Worm (Caenorhabditis elegans) whole organism, L1 larva: ENCODE data around the gene C47E8.3.

Experiments
- C04F5.9 ChIP-seq: sonication (generic microtip); optimal IDR thresholded peaks from 2 replicates; lab custom pipeline; 2016; ENCODE audit warnings: missing genetic modification characterization, missing compliant biosample characterization
- C34B4.2 ChIP-seq: sonication (generic microtip); optimal IDR thresholded peaks from 2 replicates; lab custom pipeline; 2017; ENCODE audit warnings: mild to moderate bottlenecking, missing genetic modification characterization, missing compliant biosample characterization
- alr-1 ChIP-seq: fragments of 200-800 bp; sonication (Bioruptor generic); optimal IDR thresholded peaks from 2 replicates; lab custom pipeline; 2018; ENCODE audit warnings: borderline replicate concordance, mild to moderate bottlenecking, missing genetic modification characterization, missing compliant biosample characterization
- aly-2 ChIP-seq: fragments of 150-350 bp; optimal IDR thresholded peaks from 2 replicates; lab custom pipeline; 2014; ENCODE audit warnings: missing biosample characterization, missing genetic modification characterization
- blmp-1 ChIP-seq: fragments of 150-350 bp; optimal IDR thresholded peaks from 2 replicates; lab custom pipeline; 2014; ENCODE audit warnings: missing biosample characterization, missing genetic modification characterization
- ceh-63 ChIP-seq: fragments of 200-800 bp; sonication (Bioruptor generic); optimal IDR thresholded peaks from 2 replicates; lab custom pipeline; 2018; ENCODE audit warnings: mild to moderate bottlenecking, missing genetic modification characterization, missing compliant biosample characterization
- ceh-8 ChIP-seq: fragments of 200-800 bp; sonication (Bioruptor generic); optimal IDR thresholded peaks from 2 replicates; lab custom pipeline; 2018; ENCODE audit warnings: mild to moderate bottlenecking, missing genetic modification characterization, moderate library complexity, missing compliant biosample characterization
- ceh-90 ChIP-seq: sonication (generic microtip); optimal IDR thresholded peaks from 2 replicates; lab custom pipeline; 2016; ENCODE audit warnings: missing genetic modification characterization, missing compliant biosample characterization
- dpl-1 ChIP-seq, 3 experiments: fragments of 150-350 bp in 2 of 3; sonication (generic microtip) in 1 of 3; optimal IDR thresholded peaks; 2 replicates each; lab custom pipeline; 2014 to 2017; ENCODE audit warnings: missing biosample characterization in 3 of 3, missing genetic modification characterization in 3 of 3, missing genetic modification reagents in 3 of 3
- efl-1 ChIP-seq, 4 experiments: fragments of 150-350 bp; optimal IDR thresholded peaks in 3 of 4; peaks in 1 of 4; 1 replicate in 1 of 4; 2 replicates in 3 of 4; lab custom pipeline; 2014; ENCODE audit warnings: missing biosample characterization in 2 of 4, missing genetic modification characterization in 2 of 4, missing genetic modification reagents in 2 of 4
- egl-13 ChIP-seq: sonication (generic microtip); optimal IDR thresholded peaks from 2 replicates; lab custom pipeline; 2016; ENCODE audit warnings: missing genotype, missing genetic modification reagents, missing genetic modification characterization, missing compliant biosample characterization
- fkh-10 ChIP-seq: sonication (generic microtip); optimal IDR thresholded peaks from 2 replicates; lab custom pipeline; 2017; ENCODE audit warnings: missing biosample characterization, missing genetic modification reagents, missing genetic modification characterization
- fos-1 ChIP-seq: fragments of 150-350 bp; optimal IDR thresholded peaks from 2 replicates; lab custom pipeline; 2014; ENCODE audit warnings: missing biosample characterization, missing genetic modification characterization
- hpl-2 ChIP-seq: fragments of 150-350 bp; optimal IDR thresholded peaks from 2 replicates; lab custom pipeline; 2014; ENCODE audit warnings: missing biosample characterization, missing genetic modification reagents, missing genetic modification characterization
- irx-1 ChIP-seq: sonication (generic microtip); optimal IDR thresholded peaks from 2 replicates; lab custom pipeline; 2016; ENCODE audit warnings: missing genetic modification characterization, missing compliant biosample characterization
- jun-1 ChIP-seq: fragments of 150-350 bp; optimal IDR thresholded peaks from 2 replicates; lab custom pipeline; 2014; ENCODE audit warnings: missing biosample characterization, missing genetic modification reagents, missing genetic modification characterization
- lin-13 ChIP-seq: fragments of 150-350 bp; optimal IDR thresholded peaks from 2 replicates; lab custom pipeline; 2014; ENCODE audit warnings: missing biosample characterization, missing genetic modification reagents, missing genetic modification characterization
- lin-35 ChIP-seq, 2 experiments: fragments of 150-350 bp; optimal IDR thresholded peaks; 2 replicates each; lab custom pipeline; 2014; ENCODE audit warnings: missing biosample characterization in 2 of 2, missing genetic modification characterization in 2 of 2, missing genetic modification reagents in 2 of 2
- lin-39 ChIP-seq: fragments of 150-350 bp; optimal IDR thresholded peaks from 2 replicates; lab custom pipeline; 2014; ENCODE audit warnings: missing biosample characterization, missing genetic modification reagents, missing genetic modification characterization
- lir-3 ChIP-seq: sonication (generic microtip); optimal IDR thresholded peaks from 2 replicates; lab custom pipeline; 2016; ENCODE audit warnings: mild to moderate bottlenecking, missing genetic modification characterization, moderate library complexity, missing compliant biosample characterization; ENCODE audit not compliant: poor library complexity
- lsy-2 ChIP-seq, 2 experiments: fragments of 150-350 bp; optimal IDR thresholded peaks; 2 replicates each; lab custom pipeline; 2014; ENCODE audit warnings: missing biosample characterization in 2 of 2, missing genetic modification characterization in 2 of 2
- nhr-12 ChIP-seq: sonication (generic microtip); optimal IDR thresholded peaks from 2 replicates; lab custom pipeline; 2017; ENCODE audit warnings: missing biosample characterization, missing genetic modification characterization
- nhr-19 ChIP-seq: fragments of 200-800 bp; sonication (Bioruptor generic); conservative IDR thresholded peaks from 2 replicates; pipeline ENCODE4 v1.3.6; 2022; ENCODE audit warnings: missing genetic modification characterization, missing compliant biosample characterization
- nhr-28 ChIP-seq: fragments of 150-350 bp; optimal IDR thresholded peaks from 2 replicates; lab custom pipeline; 2014; ENCODE audit warnings: missing biosample characterization, missing genetic modification characterization
- nhr-71 ChIP-seq: sonication (generic microtip); optimal IDR thresholded peaks from 2 replicates; lab custom pipeline; 2016; ENCODE audit warnings: mild to moderate bottlenecking, missing genetic modification characterization, moderate library complexity, missing compliant biosample characterization
- nhr-76 ChIP-seq: sonication (generic microtip); optimal IDR thresholded peaks from 2 replicates; lab custom pipeline; 2017; ENCODE audit warnings: missing biosample characterization, missing genetic modification characterization
- nhr-77 ChIP-seq: fragments of 150-350 bp; optimal IDR thresholded peaks from 2 replicates; lab custom pipeline; 2014; ENCODE audit warnings: missing biosample characterization, missing genetic modification characterization
- nhr-90 ChIP-seq: sonication (generic microtip); optimal IDR thresholded peaks from 2 replicates; lab custom pipeline; 2016; ENCODE audit warnings: mild to moderate bottlenecking, missing genetic modification characterization, missing compliant biosample characterization; ENCODE audit not compliant: poor library complexity
- pax-3 ChIP-seq: fragments of 200-800 bp; sonication (Bioruptor generic); optimal IDR thresholded peaks from 2 replicates; lab custom pipeline; 2018; ENCODE audit warnings: mild to moderate bottlenecking, missing genetic modification characterization, moderate library complexity, missing compliant biosample characterization
- snpc-4 ChIP-seq: fragments of 150-350 bp; optimal IDR thresholded peaks from 2 replicates; lab custom pipeline; 2014; ENCODE audit warnings: missing biosample characterization, missing genetic modification characterization
- snu-23 ChIP-seq: sonication (generic microtip); optimal IDR thresholded peaks from 2 replicates; lab custom pipeline; 2016; ENCODE audit warnings: missing genetic modification characterization, missing compliant biosample characterization
- sox-4 ChIP-seq: sonication (generic microtip); optimal IDR thresholded peaks from 2 replicates; lab custom pipeline; 2016; ENCODE audit warnings: missing genetic modification characterization, missing compliant biosample characterization
- sptf-1 ChIP-seq: fragments of 150-350 bp; optimal IDR thresholded peaks from 2 replicates; lab custom pipeline; 2014; ENCODE audit warnings: missing biosample characterization, missing genetic modification characterization
- sup-37 ChIP-seq: fragments of 200-800 bp; sonication (Bioruptor generic); optimal IDR thresholded peaks from 2 replicates; lab custom pipeline; 2018; ENCODE audit warnings: mild to moderate bottlenecking, missing genetic modification characterization, missing compliant biosample characterization
- tbx-2 ChIP-seq: sonication (generic microtip); optimal IDR thresholded peaks from 2 replicates; lab custom pipeline; 2016; ENCODE audit warnings: missing genetic modification characterization, missing compliant biosample characterization
- tlp-1 ChIP-seq: fragments of 150-350 bp; optimal IDR thresholded peaks from 2 replicates; lab custom pipeline; 2014; ENCODE audit warnings: missing biosample characterization, missing genetic modification characterization
- unc-130 ChIP-seq: fragments of 150-350 bp; optimal IDR thresholded peaks from 2 replicates; lab custom pipeline; 2017; ENCODE audit warnings: missing biosample characterization, missing genetic modification characterization, inconsistent platforms
- unc-62 ChIP-seq: fragments of 150-350 bp; optimal IDR thresholded peaks from 2 replicates; lab custom pipeline; 2014; ENCODE audit warnings: missing biosample characterization, missing genetic modification reagents, missing genetic modification characterization
- unc-98 ChIP-seq: fragments of 200-800 bp; sonication (Bioruptor generic); IDR thresholded peaks from 2 replicates; pipeline ENCODE4 v1.3.6; 2022; ENCODE audit warnings: missing genetic modification characterization, missing compliant biosample characterization
- zag-1 ChIP-seq: fragments of 150-350 bp; optimal IDR thresholded peaks from 2 replicates; lab custom pipeline; 2014; ENCODE audit warnings: missing biosample characterization, missing genetic modification characterization
- zip-4 ChIP-seq: fragments of 200-800 bp; sonication (Bioruptor generic); optimal IDR thresholded peaks from 2 replicates; lab custom pipeline; 2018; ENCODE audit warnings: mild to moderate bottlenecking, missing genetic modification characterization, moderate library complexity, missing compliant biosample characterization

Gene C47E8.3

ce11 chrV:14712316-14712715 is 32.2 kb downstream of the C47E8.3 start, which contains the start of gene R08A2.5:
Gene R08A2.5, plus strand, starts transcription at chrV:14712616.
- TF ChIP-seq jun-1 (tag; lab: Kevin White, UChicago) (no peak), hpl-2 (no peak), aly-2 (tag; lab: Kevin White, UChicago) (no peak), fkh-10 (GFP tag; lab: Kevin White, UChicago) (no peak)

ce11 chrV:14715608-14716007 is 35.5 kb downstream of the C47E8.3 start, which contains the start of gene R08A2.2:
Gene R08A2.2, minus strand, starts transcription at chrV:14715708.
- TF ChIP-seq lin-39 (tag; lab: Kevin White, UChicago) (no peak), irx-1 (tag; lab: Kevin White, UChicago) (no peak), dpl-1 (GFP tag; optimal IDR thresholded peaks at IDR 0.05; lab: Kevin White, UChicago) (no peak), unc-130 (tag; lab: Kevin White, UChicago) (no peak), fkh-10 (GFP tag; lab: Kevin White, UChicago) (no peak), fos-1 (tag; lab: Kevin White, UChicago) (no peak)

DNA sequence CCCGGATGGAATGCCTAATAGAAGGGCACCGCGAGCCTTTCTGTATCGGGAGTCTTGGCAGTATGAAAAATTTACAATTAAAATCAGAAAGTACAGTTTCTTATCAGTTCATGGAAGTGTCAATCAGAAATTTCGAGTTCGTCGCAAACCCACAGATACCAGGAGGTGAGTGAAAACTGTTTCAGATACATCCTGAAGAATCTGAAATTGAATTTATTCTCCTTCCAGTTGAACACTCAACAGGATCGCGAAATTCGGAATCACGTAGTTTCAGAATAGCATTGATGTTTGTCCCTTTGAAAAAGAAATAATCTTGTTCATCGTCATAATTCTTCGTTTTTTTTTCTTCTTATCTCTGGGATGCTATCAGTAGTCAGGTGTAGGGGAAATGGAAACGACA is 36.0 kb downstream of the C47E8.3 start, which contains the start of gene fbxa-147:
Gene fbxa-147, plus strand, starts transcription at position 386 of the 400 bp plus-strand sequence.
- TF ChIP-seq unc-98 (GFP tag; lab: Robert Waterston, UW) (no peak), nhr-76 (no peak), lin-13 (GFP tag; lab: Kevin White, UChicago) (no peak), zag-1 (no peak), efl-1 (optimal IDR thresholded peaks at IDR 0.05; lab: Kevin White, UChicago) (no peak), efl-1 (GFP tag; optimal IDR thresholded peaks at IDR 0.05 in 1 of 2; lab: Kevin White, UChicago) (no peak), pax-3 (tag; lab: Kevin White, UChicago) (peak; percentile 3)

- TF ChIP-seq egl-13 (no peak), jun-1 (tag; lab: Kevin White, UChicago) (no peak), tlp-1 (tag; lab: Kevin White, UChicago) (no peak), sox-4 (tag; lab: Kevin White, UChicago) (no peak), C34B4.2 (tag; lab: Kevin White, UChicago) (no peak), nhr-19 (GFP tag; lab: Robert Waterston, UW) (no peak), lir-3 (tag; lab: Kevin White, UChicago) (no peak)
These were observed 39.4 kb downstream of the C47E8.3 start, which contains the start of gene R08A2.1 for ce11 chrV:14719491-14719890. Gene R08A2.1, minus strand, starts transcription at chrV:14719591.

- no peak for TF ChIP-seq unc-62 (GFP tag; lab: Kevin White, UChicago)
- TF ChIP-seq tlp-1 (tag; lab: Kevin White, UChicago) = no peak
- no peak for TF ChIP-seq sup-37
- no peak for TF ChIP-seq blmp-1 (tag; lab: Kevin White, UChicago)
- no peak for TF ChIP-seq nhr-71 (tag; lab: Kevin White, UChicago)
- TF ChIP-seq nhr-19 (GFP tag; lab: Robert Waterston, UW) = no peak
- TF ChIP-seq lsy-2 (tag; optimal IDR thresholded peaks at IDR 0.05; lab: Kevin White, UChicago) = no peak
- TF ChIP-seq nhr-28 = no peak
- no peak for TF ChIP-seq pax-3 (tag; lab: Kevin White, UChicago)
- TF ChIP-seq alr-1 (tag; lab: Kevin White, UChicago) = no peak
- no peak for TF ChIP-seq nhr-90 (tag; lab: Kevin White, UChicago)
These were observed 42.9 kb downstream of the C47E8.3 start, which contains the start of gene R08A2.7 for ce11 chrV:14723020-14723419. Gene R08A2.7, plus strand, starts transcription at chrV:14723320.

- TF ChIP-seq jun-1 (tag; lab: Kevin White, UChicago) = no peak
- peak; percentile 70 for TF ChIP-seq blmp-1 (tag; lab: Kevin White, UChicago)
- no peak for TF ChIP-seq ceh-63 (GFP tag; lab: Kevin White, UChicago)
- peak in 1 of 2 experiments; percentile 8 for TF ChIP-seq lsy-2 (tag; optimal IDR thresholded peaks at IDR 0.05; lab: Kevin White, UChicago)
- TF ChIP-seq dpl-1 (GFP tag; optimal IDR thresholded peaks at IDR 0.05; lab: Kevin White, UChicago) = peak in 1 of 3 experiments; percentile 24
- TF ChIP-seq fos-1 (tag; lab: Kevin White, UChicago) = no peak
- TF ChIP-seq snu-23 = peak; percentile 31
- no peak for TF ChIP-seq ceh-8 (GFP tag; lab: Kevin White, UChicago)
- peak in 1 of 2 experiments; percentile 20 for TF ChIP-seq lin-35 (GFP tag; optimal IDR thresholded peaks at IDR 0.05; lab: Kevin White, UChicago)
- no peak for TF ChIP-seq C04F5.9 (tag; lab: Kevin White, UChicago)
- no peak for TF ChIP-seq tbx-2 (tag; lab: Kevin White, UChicago)
- no peak for TF ChIP-seq nhr-12 (tag; lab: Kevin White, UChicago)
- TF ChIP-seq zip-4 (GFP tag; lab: Kevin White, UChicago) = no peak
- no peak for TF ChIP-seq nhr-76
- no peak for TF ChIP-seq ceh-90
- no peak for TF ChIP-seq sptf-1 (tag; lab: Kevin White, UChicago)
- TF ChIP-seq irx-1 (tag; lab: Kevin White, UChicago) = no peak
- TF ChIP-seq nhr-71 (tag; lab: Kevin White, UChicago) = peak; percentile 29
- no peak for TF ChIP-seq nhr-77 (tag; lab: Kevin White, UChicago)
- no peak for TF ChIP-seq zag-1
- TF ChIP-seq snpc-4 (tag; lab: Kevin White, UChicago) = no peak
These were observed 45.3 kb downstream of the C47E8.3 start for ce11 chrV:14725409-14725808.
